Fruit fly (Drosophila melanogaster) whole organism, embryonic: ENCODE data around the gene CG31957.

Experiments used
- Bgb ChIP-seq: fragments of 200-800 bp; sonication (Bioruptor generic); IDR thresholded peaks from 2 replicates; pipeline ENCODE4 v1.3.6; 2022; ENCODE audit warnings: missing biosample characterization, missing genetic modification characterization; ENCODE audit not compliant: partially characterized antibody
- Bteb2 ChIP-seq: fragments of 200-800 bp; sonication (Bioruptor generic); optimal IDR thresholded peaks from 2 replicates; lab custom pipeline; 2016; ENCODE audit warnings: missing biosample characterization, missing genetic modification characterization
- CG10267 ChIP-seq: fragments of 200-800 bp; sonication (Bioruptor generic); optimal IDR thresholded peaks from 2 replicates; lab custom pipeline; 2018; ENCODE audit warnings: missing biosample characterization, mild to moderate bottlenecking, missing genetic modification characterization, moderate library complexity
- CG10565 ChIP-seq: fragments of 200-800 bp; sonication (Bioruptor generic); optimal IDR thresholded peaks from 3 replicates; lab custom pipeline; 2016; ENCODE audit warnings: missing biosample characterization, mild to moderate bottlenecking, missing genetic modification characterization
- CG11085 ChIP-seq: fragments of 200-800 bp; sonication (Bioruptor generic); IDR thresholded peaks from 2 replicates; pipeline ENCODE4 v1.3.6; 2022; ENCODE audit warnings: missing biosample characterization, missing genetic modification characterization
- CG14441 ChIP-seq: fragments of 200-800 bp; sonication (Bioruptor generic); IDR thresholded peaks from 2 replicates; pipeline ENCODE4 v1.3.6; 2022; ENCODE audit warnings: missing biosample characterization, missing genetic modification characterization
- CG15696 ChIP-seq: fragments of 200-800 bp; sonication (Bioruptor generic); optimal IDR thresholded peaks from 2 replicates; lab custom pipeline; 2019; ENCODE audit warnings: missing biosample characterization, mild to moderate bottlenecking, missing genetic modification characterization, moderate library complexity
- CG1603 ChIP-seq: fragments of 200-800 bp; sonication (Bioruptor generic); optimal IDR thresholded peaks from 2 replicates; lab custom pipeline; 2019; ENCODE audit warnings: missing biosample characterization, mild to moderate bottlenecking, missing genetic modification characterization, moderate library complexity
- CG17359 ChIP-seq: fragments of 200-800 bp; sonication (Bioruptor generic); optimal IDR thresholded peaks from 3 replicates; lab custom pipeline; 2018; ENCODE audit warnings: missing biosample characterization, mild to moderate bottlenecking, missing genetic modification characterization, moderate library complexity
- CG17568 ChIP-seq: fragments of 200-800 bp; sonication (Bioruptor generic); optimal IDR thresholded peaks from 2 replicates; lab custom pipeline; 2018; ENCODE audit warnings: missing biosample characterization, mild to moderate bottlenecking, missing genetic modification characterization, moderate library complexity
- CG17612 ChIP-seq: fragments of 200-800 bp; sonication (Bioruptor generic); IDR thresholded peaks from 2 replicates; pipeline ENCODE4 v1.3.6; 2022; ENCODE audit warnings: missing biosample characterization, missing genetic modification characterization
- CG32532 ChIP-seq: fragments of 200-800 bp; sonication (Bioruptor generic); IDR thresholded peaks from 2 replicates; pipeline ENCODE4 v1.3.6; 2022; ENCODE audit warnings: missing biosample characterization, missing genetic modification characterization
- CG32767 ChIP-seq: fragments of 200-800 bp; sonication (Bioruptor generic); IDR thresholded peaks from 2 replicates; pipeline ENCODE4 v1.3.6; 2022; ENCODE audit warnings: missing biosample characterization, missing genetic modification characterization
- CG33213 ChIP-seq: fragments of 200-800 bp; sonication (Bioruptor generic); optimal IDR thresholded peaks from 3 replicates; lab custom pipeline; 2016; ENCODE audit warnings: missing biosample characterization, missing genetic modification characterization
- CG3407 ChIP-seq: fragments of 200-800 bp; sonication (Bioruptor generic); optimal IDR thresholded peaks from 2 replicates; lab custom pipeline; 2018; ENCODE audit warnings: missing biosample characterization, mild to moderate bottlenecking, missing genetic modification characterization
- CG8281 ChIP-seq: fragments of 200-800 bp; sonication (Bioruptor generic); optimal IDR thresholded peaks from 2 replicates; lab custom pipeline; 2018; ENCODE audit warnings: missing biosample characterization, mild to moderate bottlenecking, missing genetic modification characterization, moderate library complexity
- CG8478 ChIP-seq: fragments of >200 bp; optimal IDR thresholded peaks from 2 replicates; lab custom pipeline; 2018
- Deaf1 ChIP-seq: fragments of 200-800 bp; optimal IDR thresholded peaks from 3 replicates; lab custom pipeline; 2019; ENCODE audit warnings: missing biosample characterization, mild to moderate bottlenecking, missing genetic modification characterization, moderate library complexity
- ERR ChIP-seq: fragments of 200-800 bp; sonication (Bioruptor generic); optimal IDR thresholded peaks from 2 replicates; lab custom pipeline; 2016; ENCODE audit warnings: missing biosample characterization, missing genetic modification characterization
- Eip74EF ChIP-seq, 2 experiments: fragments of 200-800 bp in 1 of 2; fragments of >200 bp in 1 of 2; sonication (Bioruptor generic) in 1 of 2; optimal IDR thresholded peaks; 2 replicates each; lab custom pipeline; 2017 to 2019; ENCODE audit warnings: missing biosample characterization in 2 of 2, missing genetic modification characterization in 2 of 2, mild to moderate bottlenecking in 1 of 2, moderate library complexity in 1 of 2
- Ets65A ChIP-seq: fragments of 200-800 bp; sonication (Bioruptor generic); peaks from one replicate; lab custom pipeline; 2016; ENCODE audit warnings: missing biosample characterization, missing genetic modification characterization
- HHEX ChIP-seq: fragments of 200-800 bp; sonication (Bioruptor generic); optimal IDR thresholded peaks from 3 replicates; lab custom pipeline; 2017; ENCODE audit warnings: missing biosample characterization, mild to moderate bottlenecking, missing genetic modification characterization, missing genetic modification reagents
- HLH3B ChIP-seq: fragments of 200-800 bp; sonication (Bioruptor generic); IDR thresholded peaks from 2 replicates; pipeline ENCODE4 v1.3.6; 2022; ENCODE audit warnings: missing biosample characterization, missing genetic modification characterization
- Hmx ChIP-seq: fragments of 200-800 bp; sonication (Bioruptor generic); optimal IDR thresholded peaks from 2 replicates; lab custom pipeline; 2016; ENCODE audit warnings: missing biosample characterization, missing genetic modification characterization
- Hr39 ChIP-seq: fragments of >200 bp; optimal IDR thresholded peaks from 2 replicates; lab custom pipeline; 2017
- Kr ChIP-seq: fragments of 200-800 bp; sonication (Bioruptor generic); optimal IDR thresholded peaks from 2 replicates; lab custom pipeline; 2017; ENCODE audit warnings: missing biosample characterization, mild to moderate bottlenecking, missing genetic modification characterization
- MBD-R2 ChIP-seq: fragments of 200-800 bp; sonication (Bioruptor generic); IDR thresholded peaks from 2 replicates; pipeline ENCODE4 v1.3.6; 2022; ENCODE audit warnings: missing biosample characterization, missing genetic modification characterization
- Spps ChIP-seq: fragments of 200-800 bp; sonication (Bioruptor generic); optimal IDR thresholded peaks from 2 replicates; lab custom pipeline; 2018; ENCODE audit warnings: missing biosample characterization, mild to moderate bottlenecking, missing genetic modification characterization
- Sry-δ ChIP-seq: fragments of 200-800 bp; sonication (Bioruptor generic); optimal IDR thresholded peaks from 2 replicates; lab custom pipeline; 2016; ENCODE audit warnings: missing biosample characterization, missing genetic modification characterization
- Ssrp ChIP-seq: fragments of 200-800 bp; sonication (Bioruptor generic); optimal IDR thresholded peaks from 2 replicates; lab custom pipeline; 2018; ENCODE audit warnings: missing biosample characterization, mild to moderate bottlenecking, missing genetic modification characterization, moderate library complexity
- Stat92E ChIP-seq, 3 experiments: fragments of >200 bp in 2 of 3; fragments of 200-800 bp in 1 of 3; sonication (Bioruptor generic) in 1 of 3; optimal IDR thresholded peaks; 2 replicates each; lab custom pipeline; 2017 to 2019; ENCODE audit warnings: missing biosample characterization in 3 of 3, missing genetic modification characterization in 3 of 3, mild to moderate bottlenecking in 1 of 3, moderate library complexity in 1 of 3
- Trl ChIP-seq, 3 experiments: fragments of >200 bp in 2 of 3; fragments of 200-800 bp in 1 of 3; sonication (Bioruptor generic) in 1 of 3; optimal IDR thresholded peaks; 2 replicates in 1 of 3; 3 replicates in 2 of 3; lab custom pipeline; 2016 to 2017; ENCODE audit warnings: missing biosample characterization in 1 of 3, missing genetic modification characterization in 1 of 3
- abd-A ChIP-seq: fragments of 200-800 bp; sonication (Bioruptor generic); optimal IDR thresholded peaks from 3 replicates; lab custom pipeline; 2019; ENCODE audit warnings: missing biosample characterization, mild to moderate bottlenecking, missing genetic modification characterization, moderate library complexity
- btn ChIP-seq: fragments of 200-800 bp; sonication (Bioruptor generic); optimal IDR thresholded peaks from 2 replicates; lab custom pipeline; 2016; ENCODE audit warnings: missing biosample characterization, missing genetic modification characterization
- cato ChIP-seq: fragments of 200-800 bp; sonication (Bioruptor generic); optimal IDR thresholded peaks from 2 replicates; lab custom pipeline; 2016; ENCODE audit warnings: missing biosample characterization, missing genetic modification characterization, borderline replicate concordance
- crc ChIP-seq: fragments of 200-800 bp; sonication (Bioruptor generic); optimal IDR thresholded peaks from 2 replicates; lab custom pipeline; 2016; ENCODE audit warnings: missing biosample characterization, missing genetic modification characterization
- crp ChIP-seq, 2 experiments: fragments of 200-800 bp; sonication (Bioruptor generic); optimal IDR thresholded peaks; 2 replicates in 1 of 2; 3 replicates in 1 of 2; lab custom pipeline; 2017; ENCODE audit warnings: missing biosample characterization in 2 of 2, missing genetic modification characterization in 2 of 2, mild to moderate bottlenecking in 1 of 2, moderate library complexity in 1 of 2
- disco-r ChIP-seq: fragments of 200-800 bp; sonication (Bioruptor generic); optimal IDR thresholded peaks from 2 replicates; lab custom pipeline; 2016; ENCODE audit warnings: missing biosample characterization, missing genetic modification characterization
- dmrt99B ChIP-seq: fragments of 200-800 bp; sonication (Bioruptor generic); optimal IDR thresholded peaks from 2 replicates; lab custom pipeline; 2018; ENCODE audit warnings: missing biosample characterization, mild to moderate bottlenecking, missing genetic modification characterization, moderate library complexity
- ftz-f1 ChIP-seq: fragments of 200-800 bp; sonication (Bioruptor generic); optimal IDR thresholded peaks from 2 replicates; lab custom pipeline; 2016; ENCODE audit warnings: missing biosample characterization, missing genetic modification characterization
- gfzf ChIP-seq: fragments of 200-800 bp; sonication (Bioruptor generic); optimal IDR thresholded peaks from 2 replicates; lab custom pipeline; 2016; ENCODE audit warnings: missing biosample characterization, mild to moderate bottlenecking, missing genetic modification characterization, moderate library complexity
- gsb ChIP-seq: fragments of 200-800 bp; sonication (Bioruptor generic); IDR thresholded peaks from 2 replicates; pipeline ENCODE4 v1.3.6; 2022; ENCODE audit warnings: missing biosample characterization, missing genetic modification characterization
- ham ChIP-seq: fragments of 200-800 bp; sonication (Bioruptor generic); IDR thresholded peaks from 2 replicates; pipeline ENCODE4 v1.3.6; 2022; ENCODE audit warnings: missing biosample characterization, missing genetic modification characterization
- ind ChIP-seq: fragments of 200-800 bp; sonication (Bioruptor generic); optimal IDR thresholded peaks from 3 replicates; lab custom pipeline; 2016; ENCODE audit warnings: missing biosample characterization, missing genetic modification characterization
- lilli ChIP-seq: fragments of 200-800 bp; sonication (Bioruptor generic); optimal IDR thresholded peaks from 3 replicates; lab custom pipeline; 2016; ENCODE audit warnings: missing biosample characterization, missing genetic modification characterization
- lola ChIP-seq, 3 experiments: fragments of >200 bp in 2 of 3; fragments of 200-800 bp in 1 of 3; sonication (Bioruptor generic) in 1 of 3; optimal IDR thresholded peaks; 2 replicates each; lab custom pipeline; 2017 to 2019; ENCODE audit warnings: missing biosample characterization in 3 of 3, missing genetic modification characterization in 3 of 3, mild to moderate bottlenecking in 1 of 3, moderate library complexity in 1 of 3
- onecut ChIP-seq: fragments of 200-800 bp; sonication (Bioruptor generic); IDR thresholded peaks from 2 replicates; pipeline ENCODE4 v1.3.6; 2022; ENCODE audit warnings: missing biosample characterization, missing genetic modification characterization
- stwl ChIP-seq: fragments of 200-800 bp; sonication (Bioruptor generic); optimal IDR thresholded peaks from 3 replicates; lab custom pipeline; 2018; ENCODE audit warnings: missing biosample characterization, mild to moderate bottlenecking, missing genetic modification characterization, moderate library complexity
- toy ChIP-seq: fragments of 200-800 bp; sonication (Bioruptor generic); IDR thresholded peaks from 2 replicates; pipeline ENCODE4 v1.3.6; 2022; ENCODE audit warnings: missing biosample characterization, missing genetic modification characterization
- twi ChIP-seq: fragments of 200-800 bp; optimal IDR thresholded peaks from 2 replicates; lab custom pipeline; 2019; ENCODE audit warnings: missing biosample characterization, mild to moderate bottlenecking, missing genetic modification characterization, moderate library complexity
- usp ChIP-seq: fragments of >200 bp; optimal IDR thresholded peaks from 2 replicates; lab custom pipeline; 2017; ENCODE audit warnings: missing biosample characterization, missing genetic modification characterization

CG31957 gene

DNA sequence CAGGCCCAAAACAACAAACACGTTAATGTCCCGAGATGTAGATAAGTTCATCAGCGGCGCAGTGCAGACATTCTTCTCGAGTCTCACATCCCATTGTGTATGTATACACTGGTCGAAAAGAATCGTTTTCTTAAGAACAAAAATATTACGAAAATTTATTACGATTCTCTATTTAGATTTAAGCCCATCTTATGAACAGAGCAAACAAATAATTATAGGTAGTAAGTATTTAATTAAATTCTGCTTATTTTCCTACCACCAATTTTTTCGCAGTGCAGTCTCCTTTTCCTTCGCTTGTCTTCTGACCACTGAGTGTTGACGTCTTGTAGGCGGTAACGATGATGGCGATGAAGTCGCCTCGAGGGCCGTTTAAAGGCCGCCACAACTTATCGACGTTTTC is 10.9 kb downstream of the CG31957 start (continued):
- TF ChIP-seq CG8478 (lab: Kevin White, UChicago): no peak
- TF ChIP-seq lola (GFP tag; optimal IDR thresholded peaks at IDR 0.05; lab: Kevin White, UChicago): peak in 1 of 3 experiments; percentile 82
- 0 out of 2 replicates have a peak, but pooled peaks have one; percentile 31 for TF ChIP-seq CG32767 (GFP tag; lab: Robert Waterston, UW)
- TF ChIP-seq ERR (GFP tag; lab: Kevin White, UChicago): no peak
- TF ChIP-seq CG17359 (tag; lab: Kevin White, UChicago): no peak
- no peak for TF ChIP-seq MBD-R2 (GFP tag; lab: Robert Waterston, UW)
- peak; percentile 14 for TF ChIP-seq crc (GFP tag; lab: Kevin White, UChicago)
- no peak for TF ChIP-seq gsb (GFP tag; lab: Robert Waterston, UW)
- no peak for TF ChIP-seq ind
- TF ChIP-seq CG32532 (GFP tag; lab: Robert Waterston, UW): no peak
- TF ChIP-seq twi (tag; lab: Kevin White, UChicago): peak; percentile 34
- no peak for TF ChIP-seq HHEX (GFP tag; lab: Kevin White, UChicago)
- TF ChIP-seq ftz-f1 (GFP tag; lab: Kevin White, UChicago): no peak
- no peak for TF ChIP-seq crp (GFP tag; optimal IDR thresholded peaks at IDR 0.05; lab: Kevin White, UChicago)
- peak; percentile 93 for TF ChIP-seq CG15696 (tag; lab: Kevin White, UChicago)
- no peak for TF ChIP-seq CG11085 (GFP tag; lab: Robert Waterston, UW)
- TF ChIP-seq Bteb2 (GFP tag; lab: Kevin White, UChicago): no peak
- TF ChIP-seq HLH3B (GFP tag; lab: Robert Waterston, UW): no peak
- peak; percentile 68 for TF ChIP-seq CG1603
- no peak for TF ChIP-seq Trl (optimal IDR thresholded peaks at IDR 0.05; lab: Kevin White, UChicago)
- TF ChIP-seq Trl (GFP tag; optimal IDR thresholded peaks at IDR 0.05; lab: Kevin White, UChicago): peak; percentile 25
- peak; percentile 11 for TF ChIP-seq Spps
- no peak for TF ChIP-seq Hr39
- TF ChIP-seq Stat92E (GFP tag; optimal IDR thresholded peaks at IDR 0.05; lab: Kevin White, UChicago): no peak
- TF ChIP-seq Kr (GFP tag; lab: Kevin White, UChicago): no peak
- TF ChIP-seq CG17568 (GFP tag; lab: Kevin White, UChicago): no peak
- TF ChIP-seq CG14441 (GFP tag; lab: Robert Waterston, UW): no peak
- no peak for TF ChIP-seq Deaf1 (tag; lab: Kevin White, UChicago)
- peak; percentile 31; the same call in 1 of the 2 replicates for TF ChIP-seq onecut (GFP tag; lab: Robert Waterston, UW)
- no peak for TF ChIP-seq CG17612
- TF ChIP-seq Eip74EF (GFP tag; optimal IDR thresholded peaks at IDR 0.05; lab: Kevin White, UChicago): no peak
- no peak for TF ChIP-seq ham
- TF ChIP-seq Hmx (GFP tag; lab: Kevin White, UChicago): no peak
- TF ChIP-seq btn (GFP tag; lab: Kevin White, UChicago): peak; percentile 30
- TF ChIP-seq cato (GFP tag; lab: Kevin White, UChicago): no peak
- TF ChIP-seq CG10565 (GFP tag; lab: Kevin White, UChicago): no peak
- no peak for TF ChIP-seq CG33213 (GFP tag; lab: Kevin White, UChicago)
- TF ChIP-seq stwl (tag; lab: Kevin White, UChicago): peak; percentile 8
- TF ChIP-seq Ets65A: peak; percentile 65
- TF ChIP-seq CG3407 (GFP tag; lab: Kevin White, UChicago): no peak
- TF ChIP-seq CG10267 (tag; lab: Kevin White, UChicago): peak; percentile 77
- TF ChIP-seq Sry-δ (GFP tag; lab: Kevin White, UChicago): no peak
- TF ChIP-seq usp (GFP tag; lab: Kevin White, UChicago): no peak
- peak; percentile 11 for TF ChIP-seq Ssrp (tag; lab: Kevin White, UChicago)
- no peak for TF ChIP-seq CG8281 (tag; lab: Kevin White, UChicago)
- TF ChIP-seq abd-A (tag; lab: Kevin White, UChicago): no peak
- no peak for TF ChIP-seq gfzf
- no peak for TF ChIP-seq Bgb (GFP tag; lab: Robert Waterston, UW)
- TF ChIP-seq dmrt99B (tag; lab: Kevin White, UChicago): no peak
- peak; percentile 8 for TF ChIP-seq disco-r (GFP tag; lab: Kevin White, UChicago)
- peak; percentile 9 for TF ChIP-seq lilli
- TF ChIP-seq toy: no peak
